Fruit fly (Drosophila melanogaster): ENCODE results near the gene CG34437.

The CG34437 gene

DNA sequence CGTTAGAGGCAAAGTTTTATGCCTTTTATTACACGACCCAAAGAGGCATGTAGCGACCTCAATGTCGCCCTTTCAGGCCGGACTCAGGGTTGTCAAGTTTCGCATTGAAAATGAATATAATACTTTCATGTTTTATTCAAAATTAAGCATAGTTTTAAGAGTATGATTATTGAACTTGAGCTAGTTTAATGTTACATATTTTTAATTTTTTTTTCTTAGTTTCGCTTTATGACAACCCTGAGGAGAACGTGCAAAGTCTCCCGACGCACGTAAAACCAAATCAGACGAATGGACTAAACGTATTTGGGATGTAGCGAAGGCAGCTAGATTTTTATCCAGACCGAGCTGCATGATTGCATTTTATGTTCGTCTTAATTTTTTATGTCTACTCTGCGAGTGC, 22.4 kb downstream of the CG34437 start (continued):
- peak; percentile 44 for TF ChIP-seq CG18599 (GFP tag; optimal IDR thresholded peaks at IDR 0.05)
- TF ChIP-seq gcm (GFP tag; optimal IDR thresholded peaks at IDR 0.05) = no peak
- TF ChIP-seq Med (GFP tag) = peak; percentile 66
- no peak for TF ChIP-seq CG1024 (GFP tag; IDR thresholded peaks at IDR 0.05)
- no peak for TF ChIP-seq Pdp1 (GFP tag; optimal IDR thresholded peaks at IDR 0.05)
- no peak for TF ChIP-seq klu (GFP tag; IDR thresholded peaks at IDR 0.05)
- TF ChIP-seq CG4707 (GFP tag; optimal IDR thresholded peaks at IDR 0.05) = no peak
- TF ChIP-seq Myb (GFP tag; optimal IDR thresholded peaks at IDR 0.05) = no peak
- no peak for TF ChIP-seq CG5953 (GFP tag; IDR thresholded peaks at IDR 0.05)
- no peak for TF ChIP-seq vvl (GFP tag; IDR thresholded peaks at IDR 0.05)
- no peak for TF ChIP-seq mirr (GFP tag; optimal IDR thresholded peaks at IDR 0.05)
- peak; percentile 36 for TF ChIP-seq unpg (GFP tag; optimal IDR thresholded peaks at IDR 0.05)
- TF ChIP-seq Nf-YC (tag; optimal IDR thresholded peaks at IDR 0.05) = no peak
- TF ChIP-seq CG17359 (tag; optimal IDR thresholded peaks at IDR 0.05) = peak; percentile 30
- TF ChIP-seq ATbp (GFP tag; optimal IDR thresholded peaks at IDR 0.05) = no peak
- TF ChIP-seq Max (GFP tag; optimal IDR thresholded peaks at IDR 0.05) = no peak
- TF ChIP-seq CG16779 (GFP tag; IDR thresholded peaks at IDR 0.05) = no peak
- no peak for TF ChIP-seq nmo (GFP tag; optimal IDR thresholded peaks at IDR 0.05)
- TF ChIP-seq nom (GFP tag; optimal IDR thresholded peaks at IDR 0.05) = no peak
- no peak for TF ChIP-seq CG15479 (GFP tag; optimal IDR thresholded peaks at IDR 0.05)
- no peak for TF ChIP-seq tio (GFP tag; optimal IDR thresholded peaks at IDR 0.05)
- TF ChIP-seq CG14441 (GFP tag; IDR thresholded peaks at IDR 0.05) = no peak
- no peak for TF ChIP-seq Fer2 (tag; optimal IDR thresholded peaks at IDR 0.05)
- TF ChIP-seq abd-A (tag; optimal IDR thresholded peaks at IDR 0.05) = no peak
- no peak for TF ChIP-seq caup (GFP tag; optimal IDR thresholded peaks at IDR 0.05; ENCODE audit: severe bottlenecking)
- TF ChIP-seq Sry-δ (GFP tag; optimal IDR thresholded peaks at IDR 0.05) = no peak
- no peak for TF ChIP-seq D19A (tag; optimal IDR thresholded peaks at IDR 0.05)
- TF ChIP-seq fd3F (GFP tag; optimal IDR thresholded peaks at IDR 0.05) = no peak
- no peak for TF ChIP-seq ssp (GFP tag; IDR thresholded peaks at IDR 0.05)
- no peak for TF ChIP-seq pho (GFP tag; optimal IDR thresholded peaks at IDR 0.05)
- no peak for TF ChIP-seq ro (GFP tag; IDR thresholded peaks at IDR 0.05)
- TF ChIP-seq Sox100B (GFP tag; optimal IDR thresholded peaks at IDR 0.05) = no peak
- no peak for TF ChIP-seq tin (GFP tag; optimal IDR thresholded peaks at IDR 0.05)
- TF ChIP-seq dmrt11E (tag; optimal IDR thresholded peaks at IDR 0.05) = no peak
- TF ChIP-seq Mad (GFP tag; optimal IDR thresholded peaks at IDR 0.05) = no peak
- no peak for TF ChIP-seq ab (GFP tag; optimal IDR thresholded peaks at IDR 0.05)
- 0 out of 2 replicates have a peak, but pooled peaks have one; percentile 21 for TF ChIP-seq CG31441 (GFP tag; IDR thresholded peaks at IDR 0.05)
- no peak for TF ChIP-seq maf-S (GFP tag; optimal IDR thresholded peaks at IDR 0.05)
- TF ChIP-seq Mrtf (GFP tag; IDR thresholded peaks at IDR 0.05) = no peak
- peak; percentile 2 for TF ChIP-seq CG17385 (GFP tag; optimal IDR thresholded peaks at IDR 0.05)
- TF ChIP-seq her (GFP tag; optimal IDR thresholded peaks at IDR 0.05) = no peak
- no peak for TF ChIP-seq CG9817 (tag; optimal IDR thresholded peaks at IDR 0.05)
- no peak for TF ChIP-seq Dip3 (GFP tag; optimal IDR thresholded peaks at IDR 0.05)
- TF ChIP-seq unc-4 (GFP tag; IDR thresholded peaks at IDR 0.05; ENCODE audit: partially characterized antibody) = no peak
- TF ChIP-seq CG13123 (GFP tag; optimal IDR thresholded peaks at IDR 0.05) = no peak
- no peak for TF ChIP-seq CG12942 (GFP tag; optimal IDR thresholded peaks at IDR 0.05)
- no peak for TF ChIP-seq CG10321 (GFP tag; IDR thresholded peaks at IDR 0.05)
- no peak for TF ChIP-seq Vsx1 (GFP tag; optimal IDR thresholded peaks at IDR 0.05)
- TF ChIP-seq Stat92E (GFP tag; optimal IDR thresholded peaks at IDR 0.05) = no peak
- TF ChIP-seq CG6175 (GFP tag; IDR thresholded peaks at IDR 0.05) = no peak
- no peak for TF ChIP-seq CG13894 (tag; optimal IDR thresholded peaks at IDR 0.05)

Data from whole organism, embryonic.